Worm (Caenorhabditis elegans) whole organism, L4/young adult: ENCODE measurements around the gene tax-4.

Experiments used
- W03F9.2 ChIP-seq: fragments of 150-350 bp; optimal IDR thresholded peaks from 2 replicates; lab custom pipeline; 2014; ENCODE audit warnings: missing biosample characterization, missing genetic modification characterization
- dao-5 ChIP-seq: sonication (generic microtip); optimal IDR thresholded peaks from 2 replicates; lab custom pipeline; 2016; ENCODE audit warnings: missing genotype, missing genetic modification characterization, moderate library complexity, missing compliant biosample characterization
- him-1 ChIP-seq: sonication (generic microtip); optimal IDR thresholded peaks from 2 replicates; lab custom pipeline; 2016; ENCODE audit warnings: missing genotype, missing genetic modification reagents, missing genetic modification characterization, missing compliant biosample characterization

tax-4 gene

ce11 chrIII:9172702-9173101, 8.6 kb upstream of the tax-4 start, which contains the start of gene ina-1:
TSS of gene ina-1 (minus strand) at chrIII:9172802.
- TF ChIP-seq dao-5 (tag; lab: Kevin White, UChicago) = no peak
- TF ChIP-seq W03F9.2 (tag; lab: Kevin White, UChicago) = no peak
- TF ChIP-seq him-1 (tag; lab: Kevin White, UChicago) = no peak

DNA sequence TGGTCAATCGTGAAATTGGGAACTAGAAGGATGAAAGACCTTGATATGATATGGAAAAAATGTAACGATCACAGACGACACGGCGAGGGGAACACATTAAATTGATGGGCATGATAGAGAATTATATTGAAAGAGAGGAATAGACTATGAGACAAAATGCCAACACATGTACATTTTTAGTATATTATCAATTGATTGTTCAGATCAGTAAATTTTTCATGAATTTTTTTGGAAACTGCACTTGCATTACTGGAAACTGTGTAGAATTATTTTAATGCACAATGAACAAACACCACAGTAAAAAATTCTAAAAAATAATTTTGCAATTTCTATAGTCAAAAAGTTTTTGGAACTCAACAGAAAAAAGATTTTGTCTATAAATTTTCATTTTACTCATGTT, 8.1 kb upstream of the tax-4 start:
- TF ChIP-seq W03F9.2 (tag; lab: Kevin White, UChicago) = no peak
- TF ChIP-seq dao-5 (tag; lab: Kevin White, UChicago) = no peak
- no peak for TF ChIP-seq him-1 (tag; lab: Kevin White, UChicago)

- TF ChIP-seq him-1 (tag; lab: Kevin White, UChicago) = no peak
- TF ChIP-seq dao-5 (tag; lab: Kevin White, UChicago) = no peak
- TF ChIP-seq W03F9.2 (tag; lab: Kevin White, UChicago) = no peak
Measured at ce11 chrIII:9176008-9176407, 5.3 kb upstream of the tax-4 start.

DNA sequence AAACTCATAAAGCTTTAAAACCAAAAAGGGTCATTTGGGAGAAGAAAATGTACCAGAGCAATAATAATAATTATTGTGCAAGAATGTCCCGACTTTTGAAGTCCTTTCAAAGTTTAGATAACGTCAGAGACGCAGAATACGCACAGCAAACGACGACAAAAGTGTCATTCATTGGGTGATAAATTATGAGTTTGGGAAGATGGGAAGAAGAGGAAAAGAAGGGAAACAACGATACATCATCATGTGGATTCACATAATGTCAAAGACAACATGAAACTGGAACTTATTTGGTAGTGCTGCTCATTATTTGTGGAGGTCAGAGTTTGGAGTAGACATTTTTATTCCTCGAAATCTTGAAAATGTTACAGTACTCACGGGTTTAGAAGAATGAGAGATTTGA, 3.5 kb upstream of the tax-4 start:
- TF ChIP-seq him-1 (tag; lab: Kevin White, UChicago) (no peak), W03F9.2 (tag; lab: Kevin White, UChicago) (no peak), dao-5 (tag; lab: Kevin White, UChicago) (no peak)

DNA sequence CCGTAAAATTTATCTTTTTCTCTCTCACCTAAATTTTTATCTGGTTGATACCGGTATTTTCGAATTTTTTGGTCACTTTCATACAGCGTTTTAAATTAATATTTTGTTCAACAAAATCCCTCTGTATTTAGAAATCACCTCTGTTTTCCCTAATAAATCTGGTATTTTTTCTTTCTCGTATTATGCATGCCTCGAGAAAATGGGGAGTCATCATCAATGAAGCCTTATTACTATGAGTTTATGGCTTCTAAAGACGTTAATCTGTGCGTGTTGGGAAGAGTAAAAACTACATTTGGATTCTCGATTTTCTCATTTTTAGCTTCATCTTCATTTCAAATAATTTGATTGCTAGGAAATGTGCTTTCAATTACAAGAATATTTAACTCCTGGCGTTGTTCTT, 4.4 kb downstream of the tax-4 start, which contains the start of gene ZC84.7:
TSS of gene ZC84.7 (plus strand) at position 301 of the 400 bp plus-strand sequence.
- TF ChIP-seq him-1 (tag; lab: Kevin White, UChicago) (no peak), dao-5 (tag; lab: Kevin White, UChicago) (no peak), W03F9.2 (tag; lab: Kevin White, UChicago) (no peak)

DNA sequence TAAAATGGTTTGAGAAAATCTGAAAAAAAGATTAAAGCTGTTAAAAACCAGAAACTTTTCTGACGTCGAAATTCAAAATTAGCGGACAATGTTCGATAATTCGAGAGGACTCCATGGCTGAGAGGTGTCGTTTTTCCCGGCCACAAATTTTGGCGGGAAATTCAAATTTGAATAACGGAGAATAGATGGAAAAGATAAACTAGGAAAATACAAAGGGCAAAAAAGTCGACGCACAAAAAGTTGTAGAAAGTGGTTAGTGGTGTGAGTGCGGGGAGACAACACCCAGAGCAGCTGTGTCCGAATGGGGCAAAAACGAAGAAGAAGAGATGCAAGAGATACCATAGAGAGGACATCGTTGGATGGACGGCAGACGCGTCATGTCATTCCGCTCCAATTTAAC, 9.7 kb downstream of the tax-4 start, which contains the start of gene cls-3:
TSS of gene cls-3 (minus strand) at position 19 of the 400 bp plus-strand sequence.
- TF ChIP-seq W03F9.2 (tag; lab: Kevin White, UChicago) (no peak), dao-5 (tag; lab: Kevin White, UChicago) (no peak), him-1 (tag; lab: Kevin White, UChicago) (no peak)

DNA sequence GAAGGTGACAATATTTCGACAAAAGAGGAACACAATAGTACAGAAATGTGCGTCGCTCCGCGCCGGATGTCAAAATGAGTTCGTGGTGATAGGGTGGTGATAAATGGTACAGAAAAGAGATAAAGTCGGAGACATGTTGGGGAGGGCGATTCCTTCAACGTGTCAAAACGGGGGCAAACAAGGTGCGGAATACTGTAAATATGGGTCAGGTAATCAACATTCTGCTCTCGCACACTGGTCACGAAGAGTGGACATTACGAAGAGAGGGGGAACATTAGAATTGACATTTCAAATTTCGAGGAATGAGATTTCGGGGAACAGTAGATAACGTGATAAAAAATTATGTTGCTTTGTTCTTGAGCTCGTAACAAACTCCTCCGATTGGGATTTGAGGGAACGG, 18.3 kb downstream of the tax-4 start, which contains the start of gene ZC84.6:
TSS of gene ZC84.6 (minus strand) at position 101 of the 400 bp plus-strand sequence.
- no peak for TF ChIP-seq him-1 (tag; lab: Kevin White, UChicago)
- no peak for TF ChIP-seq dao-5 (tag; lab: Kevin White, UChicago)
- TF ChIP-seq W03F9.2 (tag; lab: Kevin White, UChicago) = no peak

ce11 chrIII:9201977-9202376, 20.6 kb downstream of the tax-4 start:
- no peak for TF ChIP-seq W03F9.2 (tag; lab: Kevin White, UChicago)
- TF ChIP-seq him-1 (tag; lab: Kevin White, UChicago) = no peak
- TF ChIP-seq dao-5 (tag; lab: Kevin White, UChicago) = no peak

DNA sequence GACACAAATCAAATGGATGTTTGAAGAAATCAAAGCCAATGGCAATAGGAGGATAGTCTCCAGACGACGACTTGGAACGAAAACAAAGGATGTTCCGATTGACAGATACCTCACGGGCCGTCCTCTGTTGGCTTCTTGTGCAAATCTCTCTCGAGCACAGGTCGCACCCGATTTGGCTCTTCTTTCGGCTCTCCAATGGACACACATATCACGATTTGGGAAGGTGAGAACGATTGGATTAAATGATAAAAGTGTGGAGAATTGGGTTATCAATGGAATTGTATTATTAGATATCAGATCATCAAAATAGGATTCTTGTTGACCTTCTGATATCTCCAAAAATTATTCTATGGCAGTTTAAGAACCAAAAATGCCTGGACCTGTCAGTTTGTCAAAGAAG, 24.8 kb downstream of the tax-4 start, which contains the start of gene ZC84.1:
TSS of gene ZC84.1 (minus strand) at position 101 of the 400 bp plus-strand sequence.
- TF ChIP-seq him-1 (tag; lab: Kevin White, UChicago) (no peak), dao-5 (tag; lab: Kevin White, UChicago) (no peak), W03F9.2 (tag; lab: Kevin White, UChicago) (no peak)

DNA sequence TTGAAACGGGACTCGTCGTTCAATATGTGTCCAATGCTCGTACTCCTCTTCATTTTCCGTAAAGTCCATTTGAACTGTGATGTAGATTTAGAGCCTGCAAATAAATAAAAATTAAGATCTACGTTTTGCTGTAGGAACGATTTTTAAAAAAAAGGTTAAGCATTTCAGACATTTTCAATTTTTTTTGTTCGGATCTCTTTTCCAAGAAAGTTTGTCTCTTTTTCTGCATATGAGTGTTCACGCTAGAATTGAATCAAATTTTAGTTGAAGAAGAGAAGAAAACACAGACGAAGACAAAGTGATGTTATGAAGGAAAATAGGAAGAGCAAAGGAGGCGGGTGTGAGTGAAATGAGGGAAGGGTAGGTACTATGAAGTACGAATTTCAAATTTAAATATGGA, 34.0 kb downstream of the tax-4 start, which contains the start of gene npr-29:
TSS of gene npr-29 (minus strand) at position 101 of the 400 bp plus-strand sequence.
- TF ChIP-seq W03F9.2 (tag; lab: Kevin White, UChicago) = no peak
- no peak for TF ChIP-seq dao-5 (tag; lab: Kevin White, UChicago)
- no peak for TF ChIP-seq him-1 (tag; lab: Kevin White, UChicago)

ce11 chrIII:9224986-9225385, 43.6 kb downstream of the tax-4 start:
- TF ChIP-seq dao-5 (tag; lab: Kevin White, UChicago) (no peak), W03F9.2 (tag; lab: Kevin White, UChicago) (no peak), him-1 (tag; lab: Kevin White, UChicago) (no peak)

DNA sequence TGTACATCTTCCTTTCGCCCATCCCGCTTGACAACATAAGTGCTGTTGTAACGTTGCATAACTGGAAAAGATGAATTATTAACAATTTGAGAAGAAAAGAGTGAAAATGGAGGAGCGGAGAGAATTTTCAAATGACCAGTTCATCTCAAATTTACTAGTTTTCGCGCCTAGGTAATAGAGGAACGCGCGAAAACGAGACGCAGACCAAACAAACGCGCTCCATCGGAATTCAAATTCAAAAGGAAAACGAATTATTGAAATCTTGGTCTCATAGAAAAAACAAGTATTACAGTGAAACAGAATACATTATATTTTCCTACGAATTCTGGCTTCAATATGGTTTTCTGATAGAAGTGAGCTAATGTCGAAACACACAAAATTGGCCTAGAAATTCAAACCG, 46.8 kb downstream of the tax-4 start:
- TF ChIP-seq dao-5 (tag; lab: Kevin White, UChicago) (no peak), him-1 (tag; lab: Kevin White, UChicago) (no peak), W03F9.2 (tag; lab: Kevin White, UChicago) (no peak)

DNA sequence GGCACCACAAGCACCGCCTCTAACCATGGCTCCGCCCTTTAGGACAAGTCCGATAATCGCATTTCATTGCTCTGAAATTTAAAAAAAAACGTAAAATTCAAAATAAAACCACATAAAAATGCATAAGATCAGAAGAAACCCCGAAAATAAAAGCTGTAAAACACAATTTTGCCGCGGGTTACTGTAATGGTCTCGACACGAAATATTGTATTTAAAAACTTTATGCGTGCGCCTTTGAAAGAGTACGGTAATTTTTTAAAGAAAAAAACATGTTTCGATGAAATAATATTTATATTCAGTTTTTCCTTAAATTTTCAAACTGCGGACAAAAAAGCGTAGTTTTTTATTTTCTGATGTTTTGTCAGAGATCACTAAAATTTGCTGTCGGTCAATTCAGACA, 47.4 kb downstream of the tax-4 start, which contains the start of gene rnr-1:
TSS of gene rnr-1 (minus strand) at position 77 of the 400 bp plus-strand sequence.
- TF ChIP-seq W03F9.2 (tag; lab: Kevin White, UChicago) (no peak), dao-5 (tag; lab: Kevin White, UChicago) (no peak), him-1 (tag; lab: Kevin White, UChicago) (no peak)

DNA sequence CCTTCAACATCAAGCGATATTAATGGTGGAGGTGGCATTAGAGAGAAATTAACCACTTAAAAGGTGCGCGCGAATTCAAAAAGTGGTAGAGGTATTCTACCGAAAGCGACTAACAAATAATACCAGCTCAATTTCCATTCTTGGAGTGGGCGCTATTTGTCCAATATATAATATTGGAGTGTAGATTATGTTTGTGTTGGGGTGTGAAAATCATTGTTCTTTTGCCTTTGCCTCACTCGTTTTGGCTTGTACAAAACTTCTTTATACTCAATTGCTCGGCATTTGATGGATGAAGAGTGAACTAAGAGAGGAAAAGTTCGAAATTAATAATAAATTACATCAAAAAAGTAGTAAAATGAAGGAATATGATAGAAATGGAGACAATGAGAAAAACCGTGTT, 49.8 kb downstream of the tax-4 start, which contains the start of gene T23G5.3:
TSS of gene T23G5.3 (minus strand) at position 101 of the 400 bp plus-strand sequence.
- TF ChIP-seq him-1 (tag; lab: Kevin White, UChicago) = no peak
- TF ChIP-seq dao-5 (tag; lab: Kevin White, UChicago) = no peak
- TF ChIP-seq W03F9.2 (tag; lab: Kevin White, UChicago) = no peak
